Fruit fly (Drosophila melanogaster): ENCODE results near the gene Cyp6a16.
A peak's percentile ranks its signal among the peaks of the same experiment; 100 is the strongest.

The Cyp6a16 gene

DNA sequence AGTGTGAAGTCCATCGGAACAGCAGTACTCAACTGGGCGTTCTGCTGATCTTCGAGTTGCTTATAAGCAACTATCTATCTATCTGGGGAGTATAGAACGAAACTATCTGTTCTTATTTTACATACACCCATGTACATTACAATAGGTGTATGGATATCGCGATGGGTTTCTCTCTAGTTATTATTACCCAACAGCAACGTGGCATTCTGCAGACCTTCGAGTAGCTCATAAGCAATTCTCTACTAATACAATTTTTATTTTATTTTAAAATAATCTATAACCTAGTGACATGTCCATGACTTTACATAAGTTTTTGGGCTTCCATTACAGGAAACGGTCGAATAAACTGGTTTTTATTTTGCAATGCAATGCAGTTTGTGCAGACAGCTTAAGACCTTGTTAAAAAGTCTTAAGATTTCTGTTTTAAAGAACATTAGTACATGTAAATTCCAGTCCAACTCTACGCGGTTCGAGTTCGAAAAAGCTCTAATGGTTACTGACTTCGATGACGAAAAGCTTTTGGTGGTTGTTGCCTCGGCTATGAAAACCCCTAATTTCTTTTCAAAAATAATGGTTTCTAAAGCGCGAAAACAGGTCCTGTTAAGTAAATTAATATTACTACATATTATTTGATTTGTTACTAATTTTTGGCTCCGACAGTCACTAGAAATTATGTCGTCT is at the start of gene Cyp6a16 (continued):
- TF ChIP-seq dmrt99B (tag; optimal IDR thresholded peaks at IDR 0.05) (no peak), CG11247 (GFP tag; IDR thresholded peaks at IDR 0.05) (no peak), Ptx1 (GFP tag; IDR thresholded peaks at IDR 0.05) (no peak)

DNA sequence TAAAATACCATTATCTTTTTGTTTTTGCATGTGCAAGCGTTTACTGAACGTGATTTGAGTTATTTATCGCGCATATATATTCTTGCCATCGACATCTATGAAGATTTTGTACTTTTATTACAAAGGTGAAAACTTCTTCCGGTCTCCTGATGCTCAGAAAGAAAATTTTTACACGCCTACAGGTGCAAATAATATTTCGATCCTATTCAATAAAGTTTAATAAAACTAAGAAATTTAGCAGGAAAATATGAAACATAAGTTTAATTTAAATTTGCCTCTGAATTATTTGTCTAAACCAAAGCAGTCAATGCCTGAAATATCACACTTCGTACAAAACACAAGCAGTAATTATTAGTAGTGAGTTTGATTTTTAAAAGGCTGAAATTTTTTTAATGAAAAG is 39.0 kb upstream of the Cyp6a16 start, which contains the start of gene Hsp60C:
Hsp60C (plus strand) TSS at position 301 of the 400 bp plus-strand sequence.
- no peak for TF ChIP-seq chinmo (GFP tag; IDR thresholded peaks at IDR 0.05; ENCODE audit: partially characterized antibody)
- TF ChIP-seq CG11695 (GFP tag; IDR thresholded peaks at IDR 0.05): no peak
- TF ChIP-seq Scr (GFP tag; IDR thresholded peaks at IDR 0.05; ENCODE audit: partially characterized antibody): no peak
- TF ChIP-seq bbx (GFP tag; IDR thresholded peaks at IDR 0.05; ENCODE audit: partially characterized antibody): no peak
- no peak for TF ChIP-seq Gsc (GFP tag; IDR thresholded peaks at IDR 0.05)
- no peak for TF ChIP-seq CG2116 (GFP tag; optimal IDR thresholded peaks at IDR 0.05)
- no peak for TF ChIP-seq PHDP (tag; optimal IDR thresholded peaks at IDR 0.05)
- TF ChIP-seq tx (GFP tag; optimal IDR thresholded peaks at IDR 0.05): no peak
- no peak for TF ChIP-seq slbo (GFP tag; IDR thresholded peaks at IDR 0.05)

- TF ChIP-seq CG14014 (GFP tag; IDR thresholded peaks at IDR 0.05) (0 out of 2 replicates have a peak, but pooled peaks have one; percentile 9), abd-A (tag; optimal IDR thresholded peaks at IDR 0.05) (peak; percentile 84), CG13287 (GFP tag; IDR thresholded peaks at IDR 0.05; ENCODE audit: partially characterized antibody) (peak; percentile 19; the same call in 1 of the 2 replicates), CG2889 (GFP tag; IDR thresholded peaks at IDR 0.05) (no peak), Poxn (GFP tag; IDR thresholded peaks at IDR 0.05) (no peak), mirr (GFP tag; optimal IDR thresholded peaks at IDR 0.05) (peak; percentile 28), cas (GFP tag; IDR thresholded peaks at IDR 0.05) (peak; percentile 34; the same call in 1 of the 2 replicates), CG32532 (GFP tag; IDR thresholded peaks at IDR 0.05) (0 out of 2 replicates have a peak, but pooled peaks have one; percentile 26), Meics (GFP tag; optimal IDR thresholded peaks at IDR 0.05) (peak; percentile 7), lab (GFP tag; optimal IDR thresholded peaks at IDR 0.05) (peak; percentile 9), CG4360 (GFP tag; IDR thresholded peaks at IDR 0.05) (no peak), Adf1 (GFP tag; IDR thresholded peaks at IDR 0.05) (no peak), Ets97D (GFP tag; optimal IDR thresholded peaks at IDR 0.05) (no peak), CG15479 (GFP tag; optimal IDR thresholded peaks at IDR 0.05) (peak; percentile 16), sens (GFP tag) (peak; percentile 18), Fer1 (GFP tag; optimal IDR thresholded peaks at IDR 0.05) (no peak), Jarid2 (GFP tag; optimal IDR thresholded peaks at IDR 0.05) (peak; percentile 57), fd102C (GFP tag; optimal IDR thresholded peaks at IDR 0.05) (peak; percentile 10), Trl (optimal IDR thresholded peaks at IDR 0.05) (peak in 1 of 2 experiments; percentile 4), Trl (GFP tag; optimal IDR thresholded peaks at IDR 0.05) (no peak), Deaf1 (tag; optimal IDR thresholded peaks at IDR 0.05) (peak; percentile 99), phol (tag; optimal IDR thresholded peaks at IDR 0.05) (no peak), jing (GFP tag; optimal IDR thresholded peaks at IDR 0.05) (peak; percentile 47), CG7963 (GFP tag; IDR thresholded peaks at IDR 0.05; ENCODE audit: partially characterized antibody) (no peak)
Measured at dm6 chr2L:5658415-5658814, 34.9 kb upstream of the Cyp6a16 start, which contains the start of gene DIP-theta. DIP-theta (minus strand) TSS chr2L:5658560.

All from whole organism, embryonic.